Worm (Caenorhabditis elegans) whole organism, L2 larva: ENCODE results near the gene T24G10.2.

ENCODE experiments used
- C34F6.9 ChIP-seq: fragments of 150-350 bp; optimal IDR thresholded peaks from 2 replicates; lab custom pipeline; 2014; ENCODE audit warnings: missing biosample characterization, missing genetic modification characterization
- F13H6.1 ChIP-seq: sonication (generic microtip); optimal IDR thresholded peaks from 2 replicates; lab custom pipeline; 2016; ENCODE audit warnings: missing genetic modification characterization, missing compliant biosample characterization
- R02D3.7 ChIP-seq: fragments of 150-350 bp; optimal IDR thresholded peaks from 2 replicates; lab custom pipeline; 2014; ENCODE audit warnings: missing biosample characterization, missing genetic modification characterization
- Y55F3AM.14 ChIP-seq: fragments of 200-800 bp; sonication (Bioruptor generic); optimal IDR thresholded peaks from 2 replicates; lab custom pipeline; 2018; ENCODE audit warnings: mild to moderate bottlenecking, missing genetic modification characterization, missing compliant biosample characterization
- ZK546.5 ChIP-seq: sonication (generic microtip); optimal IDR thresholded peaks from 2 replicates; lab custom pipeline; 2017; ENCODE audit warnings: missing biosample characterization, missing genetic modification characterization
- alr-1 ChIP-seq: fragments of 150-350 bp; optimal IDR thresholded peaks from 2 replicates; lab custom pipeline; 2014; ENCODE audit warnings: missing biosample characterization, missing genetic modification characterization
- aly-2 ChIP-seq: fragments of 150-350 bp; optimal IDR thresholded peaks from 2 replicates; lab custom pipeline; 2014; ENCODE audit warnings: missing biosample characterization, missing genetic modification characterization
- ama-1 ChIP-seq: fragments of 150-350 bp; optimal IDR thresholded peaks from 2 replicates; lab custom pipeline; 2018; ENCODE audit warnings: inconsistent platforms
- blmp-1 ChIP-seq: sonication (generic microtip); optimal IDR thresholded peaks from 2 replicates; lab custom pipeline; 2017; ENCODE audit warnings: missing genetic modification characterization, mild to moderate bottlenecking, missing compliant biosample characterization, antibody characterized with exemption, moderate library complexity; ENCODE audit not compliant: insufficient read depth
- ceh-16 ChIP-seq: fragments of 150-350 bp; optimal IDR thresholded peaks from 2 replicates; lab custom pipeline; 2014; ENCODE audit warnings: missing biosample characterization, missing genetic modification characterization
- ceh-82 ChIP-seq: fragments of 150-350 bp; optimal IDR thresholded peaks from 2 replicates; lab custom pipeline; 2014; ENCODE audit warnings: missing biosample characterization, missing genetic modification characterization
- crh-2 ChIP-seq: sonication (generic microtip); optimal IDR thresholded peaks from 2 replicates; lab custom pipeline; 2017; ENCODE audit warnings: missing biosample characterization, missing genetic modification characterization
- dmd-4 ChIP-seq: sonication (generic microtip); optimal IDR thresholded peaks from 2 replicates; lab custom pipeline; 2017; ENCODE audit warnings: missing biosample characterization, missing genetic modification characterization
- egl-27 ChIP-seq: sonication (generic microtip); optimal IDR thresholded peaks from 3 replicates; lab custom pipeline; 2017; ENCODE audit warnings: missing biosample characterization, missing genetic modification reagents, missing genetic modification characterization
- elt-1 ChIP-seq: fragments of 150-350 bp; optimal IDR thresholded peaks from 2 replicates; lab custom pipeline; 2014; ENCODE audit warnings: missing biosample characterization, missing genetic modification characterization
- elt-3 ChIP-seq: sonication (generic microtip); optimal IDR thresholded peaks from 2 replicates; lab custom pipeline; 2017; ENCODE audit warnings: missing biosample characterization, missing genetic modification characterization
- fos-1 ChIP-seq: fragments of 150-350 bp; optimal IDR thresholded peaks from 2 replicates; lab custom pipeline; 2014; ENCODE audit warnings: missing biosample characterization, missing genetic modification characterization
- gmeb-1 ChIP-seq: fragments of 150-350 bp; optimal IDR thresholded peaks from 2 replicates; lab custom pipeline; 2014; ENCODE audit warnings: missing biosample characterization, missing genetic modification characterization
- lin-13 ChIP-seq: fragments of 150-350 bp; optimal IDR thresholded peaks from 2 replicates; lab custom pipeline; 2014; ENCODE audit warnings: missing biosample characterization, missing genetic modification reagents, missing genetic modification characterization
- lin-39 ChIP-seq: fragments of 150-350 bp; optimal IDR thresholded peaks from 2 replicates; lab custom pipeline; 2014; ENCODE audit warnings: missing biosample characterization, missing genetic modification reagents, missing genetic modification characterization
- lsy-2 ChIP-seq, 2 experiments: fragments of 150-350 bp in 1 of 2; sonication (generic microtip) in 1 of 2; optimal IDR thresholded peaks; 2 replicates each; lab custom pipeline; 2014 to 2017; ENCODE audit warnings: missing biosample characterization in 2 of 2, missing genetic modification characterization in 2 of 2
- mab-5 ChIP-seq: fragments of 150-350 bp; optimal IDR thresholded peaks from 2 replicates; lab custom pipeline; 2014; ENCODE audit warnings: missing biosample characterization, missing genetic modification characterization
- mbf-1 ChIP-seq: sonication (generic microtip); optimal IDR thresholded peaks from 2 replicates; lab custom pipeline; 2017; ENCODE audit warnings: missing biosample characterization, missing genetic modification characterization
- mdl-1 ChIP-seq, 2 experiments: fragments of 150-350 bp in 1 of 2; sonication (generic microtip) in 1 of 2; optimal IDR thresholded peaks; 2 replicates each; lab custom pipeline; 2017; ENCODE audit warnings: missing biosample characterization in 2 of 2, missing genetic modification characterization in 2 of 2
- nhr-10 ChIP-seq: sonication (generic microtip); optimal IDR thresholded peaks from 2 replicates; lab custom pipeline; 2017; ENCODE audit warnings: missing biosample characterization, missing genetic modification characterization
- nhr-11 ChIP-seq: fragments of 150-350 bp; optimal IDR thresholded peaks from 2 replicates; lab custom pipeline; 2014; ENCODE audit warnings: missing biosample characterization, missing genetic modification characterization
- nhr-12 ChIP-seq: fragments of 150-350 bp; optimal IDR thresholded peaks from 2 replicates; lab custom pipeline; 2014; ENCODE audit warnings: missing biosample characterization, missing genetic modification characterization
- nhr-23 ChIP-seq: fragments of 150-350 bp; optimal IDR thresholded peaks from 2 replicates; lab custom pipeline; 2014; ENCODE audit warnings: missing biosample characterization, missing genetic modification reagents, missing genetic modification characterization
- nhr-237 ChIP-seq: fragments of 150-350 bp; optimal IDR thresholded peaks from 2 replicates; lab custom pipeline; 2014; ENCODE audit warnings: missing biosample characterization, missing genetic modification characterization
- nhr-25 ChIP-seq: fragments of 150-350 bp; sonication (generic microtip); optimal IDR thresholded peaks from 3 replicates; lab custom pipeline; 2014; ENCODE audit warnings: missing biosample characterization, missing genetic modification characterization
- nhr-6 ChIP-seq: fragments of 150-350 bp; optimal IDR thresholded peaks from 2 replicates; lab custom pipeline; 2014; ENCODE audit warnings: missing biosample characterization, missing genetic modification characterization
- nhr-77 ChIP-seq: fragments of 150-350 bp; optimal IDR thresholded peaks from 2 replicates; lab custom pipeline; 2014; ENCODE audit warnings: missing biosample characterization, missing genetic modification characterization
- peb-1 ChIP-seq: fragments of 150-350 bp; optimal IDR thresholded peaks from 2 replicates; lab custom pipeline; 2014; ENCODE audit warnings: missing biosample characterization, missing genetic modification characterization
- sem-4 ChIP-seq: fragments of 150-350 bp; optimal IDR thresholded peaks from 2 replicates; lab custom pipeline; 2014; ENCODE audit warnings: missing biosample characterization, missing genetic modification reagents, missing genetic modification characterization
- skn-1 ChIP-seq: sonication (generic microtip); optimal IDR thresholded peaks from 2 replicates; lab custom pipeline; 2017; ENCODE audit warnings: missing biosample characterization, missing genetic modification characterization
- sma-3 ChIP-seq: sonication (generic microtip); optimal IDR thresholded peaks from 2 replicates; lab custom pipeline; 2016; ENCODE audit warnings: missing genetic modification reagents, missing genetic modification characterization, missing compliant biosample characterization
- sma-9 ChIP-seq, 2 experiments: fragments of 150-350 bp in 1 of 2; sonication (generic microtip) in 1 of 2; optimal IDR thresholded peaks; 2 replicates each; lab custom pipeline; 2014 to 2016; ENCODE audit warnings: missing genetic modification characterization in 2 of 2, mild to moderate bottlenecking in 1 of 2, missing biosample characterization in 1 of 2, missing compliant biosample characterization in 1 of 2, missing genetic modification reagents in 1 of 2, moderate library complexity in 1 of 2
- snpc-4 ChIP-seq: fragments of 150-350 bp; optimal IDR thresholded peaks from 2 replicates; lab custom pipeline; 2014; ENCODE audit warnings: missing biosample characterization, missing genetic modification characterization
- unc-39 ChIP-seq: fragments of 150-350 bp; optimal IDR thresholded peaks from 2 replicates; lab custom pipeline; 2014; ENCODE audit warnings: missing biosample characterization, missing genetic modification characterization
- unc-55 ChIP-seq: fragments of 150-350 bp; sonication (generic microtip); optimal IDR thresholded peaks from 3 replicates; lab custom pipeline; 2014; ENCODE audit warnings: missing biosample characterization, missing genetic modification reagents, missing genetic modification characterization
- unc-62 ChIP-seq: fragments of 150-350 bp; optimal IDR thresholded peaks from 2 replicates; lab custom pipeline; 2014; ENCODE audit warnings: missing biosample characterization, missing genetic modification reagents, missing genetic modification characterization
- zag-1 ChIP-seq: fragments of 150-350 bp; optimal IDR thresholded peaks from 2 replicates; lab custom pipeline; 2014; ENCODE audit warnings: missing biosample characterization, missing genetic modification characterization
- ztf-1 ChIP-seq: fragments of 200-800 bp; sonication (Bioruptor generic); conservative IDR thresholded peaks from 2 replicates; pipeline ENCODE4 v1.3.6; 2022; ENCODE audit warnings: missing genetic modification characterization, missing compliant biosample characterization
- ztf-11 ChIP-seq: sonication (generic microtip); optimal IDR thresholded peaks from 2 replicates; lab custom pipeline; 2017; ENCODE audit warnings: missing biosample characterization, missing genetic modification characterization
- ztf-4 ChIP-seq: fragments of 150-350 bp; optimal IDR thresholded peaks from 2 replicates; lab custom pipeline; 2014; ENCODE audit warnings: missing biosample characterization, missing genetic modification characterization

T24G10.2 gene

ce11 chrIII:5478011-5478410 lies 35.5 kb upstream of the T24G10.2 start, which contains the start of gene R02F2.10:
TSS of gene R02F2.10 (plus strand) at chrIII:5478311.
- TF ChIP-seq elt-1 (tag; lab: Kevin White, UChicago): no peak
- TF ChIP-seq elt-3: no peak
- TF ChIP-seq C34F6.9: no peak
- no peak for TF ChIP-seq skn-1 (tag; lab: Kevin White, UChicago)
- TF ChIP-seq egl-27 (tag; lab: Kevin White, UChicago): no peak
- TF ChIP-seq ztf-1 (GFP tag; lab: Robert Waterston, UW): no peak
- no peak for TF ChIP-seq ceh-16 (tag; lab: Kevin White, UChicago)
- TF ChIP-seq ama-1 (lab: Kevin White, UChicago): no peak
- TF ChIP-seq sma-3 (GFP tag; lab: Kevin White, UChicago): no peak
- TF ChIP-seq mdl-1 (tag; optimal IDR thresholded peaks at IDR 0.05; lab: Kevin White, UChicago): no peak
- no peak for TF ChIP-seq sma-9 (GFP tag; optimal IDR thresholded peaks at IDR 0.05; lab: Kevin White, UChicago)
- TF ChIP-seq sma-9 (tag; optimal IDR thresholded peaks at IDR 0.05; lab: Kevin White, UChicago): no peak
- TF ChIP-seq nhr-10 (tag; lab: Kevin White, UChicago): no peak
- TF ChIP-seq lsy-2 (tag; optimal IDR thresholded peaks at IDR 0.05; lab: Kevin White, UChicago): no peak
- no peak for TF ChIP-seq nhr-6 (tag; lab: Kevin White, UChicago)
- no peak for TF ChIP-seq fos-1

ce11 chrIII:5474176-5474575 lies 31.6 kb upstream of the T24G10.2 start, which contains the start of gene lon-1:
TSS of gene lon-1 (plus strand) at chrIII:5474476.
- TF ChIP-seq ceh-82 (tag; lab: Kevin White, UChicago): no peak
- no peak for TF ChIP-seq mbf-1
- no peak for TF ChIP-seq ztf-4 (tag; lab: Kevin White, UChicago)
- no peak for TF ChIP-seq aly-2 (tag; lab: Kevin White, UChicago)
- TF ChIP-seq blmp-1 (tag; lab: Kevin White, UChicago): no peak
- TF ChIP-seq egl-27 (tag; lab: Kevin White, UChicago): no peak
- TF ChIP-seq nhr-12 (tag; lab: Kevin White, UChicago): no peak
- TF ChIP-seq nhr-23 (tag; lab: Kevin White, UChicago): no peak
- TF ChIP-seq nhr-77: no peak
- TF ChIP-seq alr-1: no peak
- no peak for TF ChIP-seq lin-13 (GFP tag; lab: Kevin White, UChicago)
- no peak for TF ChIP-seq nhr-11 (tag; lab: Kevin White, UChicago)
- no peak for TF ChIP-seq ceh-16 (tag; lab: Kevin White, UChicago)
- no peak for TF ChIP-seq gmeb-1
- no peak for TF ChIP-seq sma-9 (GFP tag; optimal IDR thresholded peaks at IDR 0.05; lab: Kevin White, UChicago)
- TF ChIP-seq sma-9 (tag; optimal IDR thresholded peaks at IDR 0.05; lab: Kevin White, UChicago): no peak
- no peak for TF ChIP-seq F13H6.1
- no peak for TF ChIP-seq mdl-1 (tag; optimal IDR thresholded peaks at IDR 0.05; lab: Kevin White, UChicago)
- no peak for TF ChIP-seq skn-1 (tag; lab: Kevin White, UChicago)
- no peak for TF ChIP-seq mab-5 (tag; lab: Kevin White, UChicago)

ce11 chrIII:5472693-5473092 lies 30.1 kb upstream of the T24G10.2 start:
- TF ChIP-seq aly-2 (tag; lab: Kevin White, UChicago) (no peak), Y55F3AM.14 (GFP tag; lab: Kevin White, UChicago) (no peak), ama-1 (lab: Kevin White, UChicago) (no peak), skn-1 (tag; lab: Kevin White, UChicago) (no peak), elt-3 (no peak), unc-39 (tag; lab: Kevin White, UChicago) (no peak), dmd-4 (tag; lab: Kevin White, UChicago) (no peak), ztf-4 (tag; lab: Kevin White, UChicago) (no peak), ceh-16 (tag; lab: Kevin White, UChicago) (no peak), nhr-25 (tag; lab: Kevin White, UChicago) (no peak), lin-13 (GFP tag; lab: Kevin White, UChicago) (no peak), ztf-1 (GFP tag; lab: Robert Waterston, UW) (no peak), nhr-11 (tag; lab: Kevin White, UChicago) (no peak), zag-1 (tag; lab: Kevin White, UChicago) (no peak), sma-9 (GFP tag; optimal IDR thresholded peaks at IDR 0.05; lab: Kevin White, UChicago) (peak; percentile 80), sma-9 (tag; optimal IDR thresholded peaks at IDR 0.05; lab: Kevin White, UChicago) (no peak), ztf-11 (tag; lab: Kevin White, UChicago) (no peak), egl-27 (tag; lab: Kevin White, UChicago) (peak; percentile 68), nhr-6 (tag; lab: Kevin White, UChicago) (no peak), unc-55 (GFP tag; lab: Kevin White, UChicago) (no peak), blmp-1 (tag; lab: Kevin White, UChicago) (peak; percentile 27), lin-39 (tag; lab: Kevin White, UChicago) (no peak), nhr-77 (no peak), gmeb-1 (peak; percentile 35), nhr-23 (tag; lab: Kevin White, UChicago) (no peak), nhr-12 (tag; lab: Kevin White, UChicago) (no peak), mdl-1 (tag; optimal IDR thresholded peaks at IDR 0.05; lab: Kevin White, UChicago) (no peak), ZK546.5 (tag; lab: Kevin White, UChicago) (no peak), F13H6.1 (no peak), mbf-1 (no peak), R02D3.7 (tag; lab: Kevin White, UChicago) (no peak), fos-1 (peak; percentile 14), peb-1 (no peak), ceh-82 (tag; lab: Kevin White, UChicago) (no peak), sem-4 (tag; lab: Kevin White, UChicago) (no peak), nhr-10 (tag; lab: Kevin White, UChicago) (no peak), crh-2 (tag; lab: Kevin White, UChicago) (no peak), unc-62 (GFP tag; lab: Kevin White, UChicago) (no peak), snpc-4 (tag; lab: Kevin White, UChicago) (no peak), alr-1 (no peak), nhr-237 (tag; lab: Kevin White, UChicago) (no peak), sma-3 (GFP tag; lab: Kevin White, UChicago) (peak; percentile 97)
